Fruit fly (Drosophila melanogaster): ENCODE measurements around the gene CG13983.

- TF ChIP-seq h (GFP tag; optimal IDR thresholded peaks at IDR 0.05), result no peak
- TF ChIP-seq Myc (optimal IDR thresholded peaks at IDR 0.05), result no peak
- TF ChIP-seq usp (GFP tag; optimal IDR thresholded peaks at IDR 0.05), result no peak
- no peak for TF ChIP-seq psq (GFP tag; optimal IDR thresholded peaks at IDR 0.05)
- TF ChIP-seq rgr (GFP tag; optimal IDR thresholded peaks at IDR 0.05), result no peak
- no peak for TF ChIP-seq pan (optimal IDR thresholded peaks at IDR 0.05)
- no peak for TF ChIP-seq br (GFP tag; optimal IDR thresholded peaks at IDR 0.05)
- TF ChIP-seq jim (GFP tag; optimal IDR thresholded peaks at IDR 0.05), result no peak
- TF ChIP-seq OdsH (GFP tag; optimal IDR thresholded peaks at IDR 0.05), result no peak
- TF ChIP-seq foxo (GFP tag; optimal IDR thresholded peaks at IDR 0.05), result no peak
- TF ChIP-seq Dfd (GFP tag; optimal IDR thresholded peaks at IDR 0.05), result no peak
- no peak for TF ChIP-seq HLH106 (tag; optimal IDR thresholded peaks at IDR 0.05)
- no peak for TF ChIP-seq sv (GFP tag; optimal IDR thresholded peaks at IDR 0.05)
- no peak for TF ChIP-seq CG9705 (GFP tag; optimal IDR thresholded peaks at IDR 0.05)
Observed at dm6 chr2L:6252258-6253004, 11.9 kb downstream of the CG13983 start.

All from whole organism, wandering third instar larva.